Worm (Caenorhabditis elegans) whole organism, L3 larva: ENCODE measurements around the gene cri-2.

ENCODE experiments used
- ama-1 ChIP-seq: fragments of 150-350 bp; optimal IDR thresholded peaks from 2 replicates; lab custom pipeline; 2018
- ceh-82 ChIP-seq: fragments of 150-350 bp; optimal IDR thresholded peaks from 2 replicates; lab custom pipeline; 2014; ENCODE audit warnings: missing biosample characterization, missing genetic modification characterization
- elt-2 ChIP-seq: sonication (generic microtip); optimal IDR thresholded peaks from 2 replicates; lab custom pipeline; 2016; ENCODE audit warnings: missing genetic modification reagents, mild to moderate bottlenecking, missing genetic modification characterization, missing compliant biosample characterization
- hmg-11 ChIP-seq: sonication (generic microtip); optimal IDR thresholded peaks from 2 replicates; lab custom pipeline; 2016; ENCODE audit warnings: missing genetic modification characterization, missing compliant biosample characterization
- nhr-11 ChIP-seq: fragments of 150-350 bp; optimal IDR thresholded peaks from 2 replicates; lab custom pipeline; 2014; ENCODE audit warnings: missing biosample characterization, missing genetic modification characterization
- nhr-12 ChIP-seq: fragments of 150-350 bp; optimal IDR thresholded peaks from 2 replicates; lab custom pipeline; 2014; ENCODE audit warnings: missing biosample characterization, missing genetic modification characterization
- skn-1 ChIP-seq: fragments of 150-350 bp; optimal IDR thresholded peaks from 2 replicates; lab custom pipeline; 2014; ENCODE audit warnings: missing biosample characterization, missing genetic modification characterization

DNA sequence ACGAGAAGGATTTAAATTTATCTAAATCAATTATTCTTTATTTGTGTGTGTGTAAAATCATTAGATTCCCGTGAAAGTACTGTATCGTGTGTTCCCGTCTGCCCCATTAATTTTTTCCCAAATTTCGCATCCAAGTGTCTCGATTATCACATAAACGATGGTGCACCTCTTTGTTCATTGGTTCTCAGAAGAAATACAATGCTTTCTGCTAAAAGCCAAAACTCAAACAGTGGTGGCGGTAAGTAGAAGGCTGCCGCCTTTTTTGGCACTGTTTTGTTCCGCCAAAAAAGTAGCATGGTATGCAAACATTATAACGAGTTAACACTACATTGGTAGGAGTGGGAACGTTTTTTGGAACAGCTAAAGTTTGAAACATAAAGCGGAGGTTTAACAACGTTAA is 21.8 kb downstream of the cri-2 start:
- TF ChIP-seq nhr-11 (tag; lab: Kevin White, UChicago) (no peak), hmg-11 (no peak), ceh-82 (tag; lab: Kevin White, UChicago) (no peak), ama-1 (lab: Kevin White, UChicago) (no peak), skn-1 (no peak), elt-2 (tag; lab: Kevin White, UChicago) (no peak), nhr-12 (tag; lab: Kevin White, UChicago) (no peak)
